Worm (Caenorhabditis elegans) whole organism, mixed stage, embryonic: ENCODE data around the gene T05E12.8.

Experiments
- M03D4.4 ChIP-seq: sonication (generic microtip); optimal IDR thresholded peaks from 2 replicates; lab custom pipeline; 2017; ENCODE audit warnings: mild to moderate bottlenecking, missing genetic modification characterization, missing compliant biosample characterization
- blmp-1 ChIP-seq: fragments of 150-350 bp; optimal IDR thresholded peaks from 2 replicates; lab custom pipeline; 2014; ENCODE audit warnings: missing biosample characterization, missing genetic modification characterization
- ceh-39 ChIP-seq: fragments of 150-350 bp; optimal IDR thresholded peaks from 2 replicates; lab custom pipeline; 2014; ENCODE audit warnings: missing biosample characterization, missing genetic modification characterization
- ceh-43 ChIP-seq: fragments of 200-800 bp; sonication (Bioruptor generic); optimal IDR thresholded peaks from 2 replicates; lab custom pipeline; 2018; ENCODE audit warnings: mild to moderate bottlenecking, missing genetic modification characterization, moderate library complexity, missing compliant biosample characterization
- ceh-83 ChIP-seq: fragments of 200-800 bp; sonication (Bioruptor generic); optimal IDR thresholded peaks from 2 replicates; lab custom pipeline; 2018; ENCODE audit warnings: mild to moderate bottlenecking, missing genetic modification characterization, missing compliant biosample characterization
- ces-1 ChIP-seq: fragments of 150-350 bp; optimal IDR thresholded peaks from 2 replicates; lab custom pipeline; 2014; ENCODE audit warnings: missing biosample characterization, missing genetic modification reagents, missing genetic modification characterization
- cnd-1 ChIP-seq: fragments of 200-800 bp; sonication (Bioruptor generic); optimal IDR thresholded peaks from 2 replicates; lab custom pipeline; 2018; ENCODE audit warnings: mild to moderate bottlenecking, missing genetic modification characterization, missing compliant biosample characterization
- drap-1 ChIP-seq: fragments of 200-800 bp; sonication (Bioruptor generic); optimal IDR thresholded peaks from 3 replicates; lab custom pipeline; 2018; ENCODE audit warnings: mild to moderate bottlenecking, missing genetic modification characterization, missing compliant biosample characterization
- elt-1 ChIP-seq: sonication (generic microtip); optimal IDR thresholded peaks from 2 replicates; lab custom pipeline; 2017; ENCODE audit warnings: missing genetic modification characterization, mild to moderate bottlenecking, missing compliant biosample characterization, antibody characterized with exemption, moderate library complexity, borderline replicate concordance; ENCODE audit not compliant: insufficient read depth
- elt-3 ChIP-seq: fragments of 150-350 bp; optimal IDR thresholded peaks from 2 replicates; lab custom pipeline; 2014; ENCODE audit warnings: missing biosample characterization, missing genetic modification characterization
- flh-1 ChIP-seq: fragments of 200-800 bp; sonication (Bioruptor generic); optimal IDR thresholded peaks from 2 replicates; lab custom pipeline; 2018; ENCODE audit warnings: mild to moderate bottlenecking, missing genetic modification characterization, moderate library complexity, missing compliant biosample characterization
- ham-2 ChIP-seq: fragments of 200-800 bp; sonication (Bioruptor generic); optimal IDR thresholded peaks from 2 replicates; lab custom pipeline; 2018; ENCODE audit warnings: mild to moderate bottlenecking, missing genetic modification characterization, missing compliant biosample characterization
- hlh-1 ChIP-seq: fragments of 150-350 bp; optimal IDR thresholded peaks from 2 replicates; lab custom pipeline; 2014; ENCODE audit warnings: missing biosample characterization, missing genetic modification reagents, missing genetic modification characterization
- lin-13 ChIP-seq: fragments of 150-350 bp; optimal IDR thresholded peaks from 2 replicates; lab custom pipeline; 2014; ENCODE audit warnings: missing biosample characterization, missing genetic modification characterization
- lin-32 ChIP-seq: fragments of 200-800 bp; sonication (Bioruptor generic); optimal IDR thresholded peaks from 2 replicates; lab custom pipeline; 2018; ENCODE audit warnings: mild to moderate bottlenecking, missing genetic modification characterization, missing compliant biosample characterization
- lsy-2 ChIP-seq: fragments of 150-350 bp; optimal IDR thresholded peaks from 2 replicates; lab custom pipeline; 2014; ENCODE audit warnings: missing biosample characterization, missing genetic modification characterization
- mab-5 ChIP-seq: fragments of 150-350 bp; optimal IDR thresholded peaks from 2 replicates; lab custom pipeline; 2014; ENCODE audit warnings: missing biosample characterization, missing genetic modification characterization
- mls-2 ChIP-seq: sonication (generic microtip); optimal IDR thresholded peaks from 2 replicates; lab custom pipeline; 2016; ENCODE audit warnings: mild to moderate bottlenecking, missing genetic modification characterization, moderate library complexity, missing compliant biosample characterization
- nhr-12 ChIP-seq: fragments of 150-350 bp; optimal IDR thresholded peaks from 2 replicates; lab custom pipeline; 2014; ENCODE audit warnings: missing biosample characterization, missing genetic modification characterization
- nhr-2 ChIP-seq: fragments of 150-350 bp; optimal IDR thresholded peaks from 2 replicates; lab custom pipeline; 2014; ENCODE audit warnings: missing biosample characterization, missing genetic modification characterization
- nhr-237 ChIP-seq: fragments of 150-350 bp; optimal IDR thresholded peaks from 2 replicates; lab custom pipeline; 2014; ENCODE audit warnings: missing biosample characterization, missing genetic modification characterization
- nhr-76 ChIP-seq: sonication (generic microtip); optimal IDR thresholded peaks from 2 replicates; lab custom pipeline; 2017; ENCODE audit warnings: missing biosample characterization, missing genetic modification characterization
- pha-4 ChIP-seq: fragments of 150-350 bp; optimal IDR thresholded peaks from 2 replicates; lab custom pipeline; 2018; ENCODE audit warnings: missing biosample characterization, missing genetic modification reagents, missing genetic modification characterization
- sem-2 ChIP-seq: fragments of 200-800 bp; sonication (Bioruptor generic); optimal IDR thresholded peaks from 2 replicates; lab custom pipeline; 2018; ENCODE audit warnings: mild to moderate bottlenecking, missing genetic modification characterization, missing compliant biosample characterization
- snpc-4 ChIP-seq: fragments of 150-350 bp; optimal IDR thresholded peaks from 2 replicates; lab custom pipeline; 2014; ENCODE audit warnings: missing biosample characterization, missing genetic modification characterization
- sptf-1 ChIP-seq: sonication (generic microtip); optimal IDR thresholded peaks from 2 replicates; lab custom pipeline; 2017; ENCODE audit warnings: mild to moderate bottlenecking, missing genetic modification characterization, moderate library complexity, missing compliant biosample characterization
- tbx-8 ChIP-seq: fragments of 200-800 bp; sonication (Bioruptor generic); optimal IDR thresholded peaks from 2 replicates; lab custom pipeline; 2018; ENCODE audit warnings: mild to moderate bottlenecking, missing genetic modification characterization, moderate library complexity, missing compliant biosample characterization
- unc-120 ChIP-seq: sonication (generic microtip); optimal IDR thresholded peaks from 2 replicates; lab custom pipeline; 2017; ENCODE audit warnings: missing genetic modification characterization, missing compliant biosample characterization; ENCODE audit not compliant: poor library complexity, severe bottlenecking
- unc-39 ChIP-seq: fragments of 150-350 bp; optimal IDR thresholded peaks from 2 replicates; lab custom pipeline; 2014; ENCODE audit warnings: missing biosample characterization, missing genetic modification characterization
- unc-62 ChIP-seq: fragments of 150-350 bp; optimal IDR thresholded peaks from 2 replicates; lab custom pipeline; 2014; ENCODE audit warnings: missing biosample characterization, missing genetic modification reagents, missing genetic modification characterization
- zip-8 ChIP-seq: fragments of 150-350 bp; optimal IDR thresholded peaks from 2 replicates; lab custom pipeline; 2014; ENCODE audit warnings: missing biosample characterization, missing genetic modification characterization
- ztf-11 ChIP-seq: fragments of 150-350 bp; optimal IDR thresholded peaks from 2 replicates; lab custom pipeline; 2014; ENCODE audit warnings: missing biosample characterization, missing genetic modification characterization

The T05E12.8 gene

DNA sequence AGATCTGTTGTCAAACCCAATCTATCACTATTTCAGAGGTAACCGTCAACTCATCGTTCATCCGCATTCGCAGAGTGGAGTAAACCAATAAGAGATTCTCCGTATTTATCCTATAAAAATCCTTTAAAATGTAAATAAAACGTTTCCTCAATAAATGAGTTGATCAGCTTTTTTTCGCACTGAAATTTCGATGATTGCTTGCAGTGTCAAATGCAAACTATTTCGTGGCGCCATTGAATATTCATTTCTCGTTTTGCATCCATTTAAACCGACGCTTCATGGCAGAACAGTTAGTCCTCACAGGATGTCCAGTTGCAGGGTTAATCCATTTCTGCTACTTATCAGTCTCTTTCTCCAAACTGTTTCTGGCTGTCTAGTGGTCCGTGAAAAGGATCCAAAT is 7.4 kb upstream of the T05E12.8 start, which contains the start of gene F28B1.9:
TSS of gene F28B1.9 (plus strand) at position 301 of the 400 bp plus-strand sequence.
- TF ChIP-seq nhr-237 (tag; lab: Kevin White, UChicago) (no peak), elt-3 (tag; lab: Kevin White, UChicago) (no peak), unc-120 (tag; lab: Kevin White, UChicago) (no peak), mls-2 (tag; lab: Kevin White, UChicago) (no peak), unc-39 (tag; lab: Kevin White, UChicago) (no peak), zip-8 (tag; lab: Kevin White, UChicago) (no peak), lin-13 (no peak), sem-2 (GFP tag; lab: Kevin White, UChicago) (no peak), lsy-2 (tag; lab: Kevin White, UChicago) (no peak), ceh-43 (GFP tag; lab: Kevin White, UChicago) (no peak), sptf-1 (no peak), ceh-39 (tag; lab: Kevin White, UChicago) (no peak), elt-1 (tag; lab: Kevin White, UChicago) (no peak), cnd-1 (tag; lab: Kevin White, UChicago) (no peak), flh-1 (GFP tag; lab: Kevin White, UChicago) (no peak), ham-2 (GFP tag; lab: Kevin White, UChicago) (no peak), nhr-76 (tag; lab: Kevin White, UChicago) (no peak), hlh-1 (no peak)

DNA sequence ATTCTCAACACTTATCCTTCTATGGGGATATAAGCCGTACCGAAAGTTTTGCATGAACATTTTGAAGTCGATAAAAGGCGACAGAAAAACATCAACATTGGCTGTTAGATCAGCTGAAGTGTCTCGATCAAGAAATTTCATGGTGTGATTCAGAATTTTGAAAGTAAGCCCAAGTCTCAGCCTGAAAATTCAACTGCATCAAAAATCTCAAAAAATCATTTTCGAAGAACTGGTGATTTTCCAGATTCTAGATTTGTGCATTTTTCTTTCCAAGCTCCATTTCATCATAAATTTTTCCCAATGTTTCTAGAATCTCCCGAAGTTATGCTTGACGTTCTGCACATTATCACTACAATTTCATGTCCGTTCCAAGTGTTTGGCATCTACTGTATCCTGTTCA is 4.3 kb upstream of the T05E12.8 start, which contains the start of gene srh-255:
TSS of gene srh-255 (plus strand) at position 301 of the 400 bp plus-strand sequence.
- TF ChIP-seq mab-5 (tag; lab: Kevin White, UChicago) (no peak), lin-13 (no peak), ztf-11 (tag; lab: Kevin White, UChicago) (no peak), unc-62 (GFP tag; lab: Kevin White, UChicago) (no peak), blmp-1 (no peak), lsy-2 (tag; lab: Kevin White, UChicago) (no peak), ham-2 (GFP tag; lab: Kevin White, UChicago) (no peak), snpc-4 (tag; lab: Kevin White, UChicago) (no peak), ceh-39 (tag; lab: Kevin White, UChicago) (no peak), pha-4 (tag; lab: Kevin White, UChicago) (no peak), nhr-12 (tag; lab: Kevin White, UChicago) (no peak)

DNA sequence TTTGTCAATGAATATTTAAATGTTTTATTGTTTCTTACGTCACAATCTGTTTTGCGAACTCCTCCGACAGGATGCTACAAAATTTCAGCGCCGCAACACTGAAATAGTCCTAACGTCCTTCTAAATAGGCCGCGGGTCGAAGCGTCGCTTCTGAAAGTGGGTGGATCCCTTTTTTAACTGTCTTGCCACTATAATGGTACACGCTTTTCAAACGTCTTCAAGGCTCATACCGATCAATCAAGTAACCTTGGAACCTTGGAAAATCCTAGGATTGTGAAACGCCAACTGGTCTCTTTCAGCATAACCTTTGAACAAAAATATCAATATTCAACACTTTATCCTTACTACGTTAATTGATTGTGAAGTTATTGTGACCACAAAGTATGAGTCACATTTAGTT is 2.3 kb upstream of the T05E12.8 start:
- no peak for TF ChIP-seq drap-1 (GFP tag; lab: Kevin White, UChicago)
- TF ChIP-seq hlh-1: no peak
- TF ChIP-seq ceh-43 (GFP tag; lab: Kevin White, UChicago): no peak
- no peak for TF ChIP-seq zip-8 (tag; lab: Kevin White, UChicago)
- no peak for TF ChIP-seq ceh-39 (tag; lab: Kevin White, UChicago)
- no peak for TF ChIP-seq elt-3 (tag; lab: Kevin White, UChicago)
- TF ChIP-seq ceh-83: no peak
- no peak for TF ChIP-seq flh-1 (GFP tag; lab: Kevin White, UChicago)

DNA sequence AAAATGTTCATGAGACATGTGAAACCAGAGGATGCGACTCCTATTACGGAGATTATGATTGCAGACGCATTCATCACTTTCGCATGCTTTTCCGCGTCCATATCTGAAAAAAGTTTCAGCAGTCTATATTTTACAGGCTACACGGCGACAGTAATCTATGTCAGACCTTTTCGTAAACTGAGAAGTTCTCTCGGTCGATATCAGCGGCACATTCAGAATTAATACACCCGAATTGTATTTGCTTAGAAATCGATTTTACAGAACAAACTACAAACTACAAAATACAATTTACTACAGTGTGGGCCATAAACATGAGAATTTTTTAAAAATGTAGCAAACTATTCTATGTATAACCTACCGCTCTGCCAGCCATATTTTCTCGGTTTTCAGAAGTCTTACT is 2.6 kb downstream of the T05E12.8 start, which contains the start of gene srbc-14:
TSS of gene srbc-14 (minus strand) at position 101 of the 400 bp plus-strand sequence.
- TF ChIP-seq M03D4.4 (tag; lab: Kevin White, UChicago): no peak
- TF ChIP-seq snpc-4 (tag; lab: Kevin White, UChicago): no peak
- no peak for TF ChIP-seq nhr-2
- no peak for TF ChIP-seq ceh-39 (tag; lab: Kevin White, UChicago)
- TF ChIP-seq lin-32: no peak
- TF ChIP-seq hlh-1: no peak
- no peak for TF ChIP-seq ces-1 (GFP tag; lab: Kevin White, UChicago)
- no peak for TF ChIP-seq elt-1 (tag; lab: Kevin White, UChicago)
- no peak for TF ChIP-seq tbx-8 (GFP tag; lab: Kevin White, UChicago)
- TF ChIP-seq ztf-11 (tag; lab: Kevin White, UChicago): no peak
- TF ChIP-seq zip-8 (tag; lab: Kevin White, UChicago): no peak
- TF ChIP-seq blmp-1: no peak
- TF ChIP-seq mab-5 (tag; lab: Kevin White, UChicago): no peak
- TF ChIP-seq ham-2 (GFP tag; lab: Kevin White, UChicago): no peak
